Fruit fly (Drosophila melanogaster) whole organism: Measurements from ENCODE around the gene Scox.

Experiments
- CG8478 ChIP-seq: fragments of >200 bp; optimal IDR thresholded peaks from 2 replicates; lab custom pipeline; 2018; ENCODE audit warnings: inconsistent platforms
- Dll ChIP-seq: fragments of >200 bp; optimal IDR thresholded peaks from 2 replicates; lab custom pipeline; 2017
- EcR ChIP-seq, 2 experiments: fragments of >200 bp; optimal IDR thresholded peaks; 2 replicates each; lab custom pipeline; 2017; ENCODE audit warnings: missing biosample characterization in 2 of 2, missing genetic modification characterization in 2 of 2, missing genetic modification reagents in 2 of 2
- pan ChIP-seq: fragments of >200 bp; optimal IDR thresholded peaks from 2 replicates; lab custom pipeline; 2017
- psq ChIP-seq: fragments of >200 bp; optimal IDR thresholded peaks from 2 replicates; lab custom pipeline; 2017
- usp ChIP-seq: fragments of >200 bp; optimal IDR thresholded peaks from 2 replicates; lab custom pipeline; 2017; ENCODE audit warnings: missing biosample characterization, missing genetic modification characterization, mixed read lengths

- peak in 1 of 2 experiments; percentile 32 for TF ChIP-seq EcR (GFP tag; optimal IDR thresholded peaks at IDR 0.05; lab: Kevin White, UChicago)
- TF ChIP-seq Dll (lab: Kevin White, UChicago), result no peak
- no peak for TF ChIP-seq psq (lab: Kevin White, UChicago)
- no peak for TF ChIP-seq pan (lab: Kevin White, UChicago)
- no peak for TF ChIP-seq CG8478 (lab: Kevin White, UChicago)
- TF ChIP-seq usp (GFP tag; lab: Kevin White, UChicago), result no peak
Measured at dm6 chr2L:5002711-5003402, 34.1 kb upstream of the Scox start.
